3 worm cellular contexts compared by ENCODE assay signal in the genomic region with DNA sequence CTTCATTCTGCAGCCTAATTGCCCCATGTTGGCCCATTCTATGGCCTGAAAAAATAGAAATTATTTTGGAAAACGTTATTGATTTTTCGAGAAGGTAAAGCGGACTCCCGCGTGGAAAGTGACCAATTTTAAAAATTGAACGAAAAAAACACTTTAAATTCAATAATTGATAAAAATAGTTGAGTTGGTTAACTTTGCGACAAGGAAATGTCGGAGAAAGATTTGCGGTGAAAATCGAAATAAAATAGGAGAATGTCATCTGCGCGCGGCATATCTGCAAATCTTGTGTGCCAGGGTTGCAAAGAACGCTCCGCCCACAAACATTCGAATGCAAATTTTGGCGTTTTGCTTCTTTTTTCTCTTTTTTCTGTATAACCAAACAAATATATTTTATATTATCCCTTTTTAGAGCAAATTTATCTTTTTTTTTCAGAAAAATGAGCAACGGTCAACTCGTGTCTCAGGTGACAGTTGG.
TF ChIP-seq lines count a peak whose summit lies in the region.

Gene rnf-121, minus strand, starts transcription at position 51 of the 475 bp plus-strand sequence.
Gene C16C10.4, plus strand, starts transcription at position 434 of the 475 bp plus-strand sequence.

TF ChIP-seq in whole organism, L1 larva, 84 proteins besides CTCF, POLR2A, EP300 and RAD21 (continued from another document and continues in another):
- TF ChIP-seq grh-1 (GFP tag; IDR thresholded peaks at IDR 0.05; lab: Robert Waterston, UW) (peak; percentile 47), nhr-28 (tag; optimal IDR thresholded peaks at IDR 0.05; lab: Kevin White, UChicago) (no peak), ceh-63 (GFP tag; optimal IDR thresholded peaks at IDR 0.05; lab: Kevin White, UChicago) (no peak), swsn-7 (tag; optimal IDR thresholded peaks at IDR 0.05; lab: Kevin White, UChicago) (peak; percentile 67), nhr-19 (GFP tag; conservative IDR thresholded peaks at IDR 0.05; lab: Robert Waterston, UW) (peak; percentile 60), ama-1 (optimal IDR thresholded peaks at IDR 0.05; lab: Kevin White, UChicago) (no peak), dpl-1 (GFP tag; optimal IDR thresholded peaks at IDR 0.05; lab: Kevin White, UChicago) (peak; percentile 48 to 72 (median 70)), nhr-11 (tag; optimal IDR thresholded peaks at IDR 0.05; lab: Kevin White, UChicago) (no peak), pax-3 (tag; optimal IDR thresholded peaks at IDR 0.05; lab: Kevin White, UChicago) (no peak), aha-1 (tag; optimal IDR thresholded peaks at IDR 0.05; lab: Kevin White, UChicago) (no peak), jun-1 (tag; optimal IDR thresholded peaks at IDR 0.05; lab: Kevin White, UChicago) (peak; percentile 45), mep-1 (tag; optimal IDR thresholded peaks at IDR 0.05; lab: Kevin White, UChicago) (peak; percentile 74), snpc-4 (tag; optimal IDR thresholded peaks at IDR 0.05; lab: Kevin White, UChicago) (peak; percentile 75), egl-13 (tag; optimal IDR thresholded peaks at IDR 0.05; lab: Kevin White, UChicago) (peak; percentile 47), irx-1 (tag; optimal IDR thresholded peaks at IDR 0.05; lab: Kevin White, UChicago) (peak; percentile 58), efl-1 (optimal IDR thresholded peaks at IDR 0.05; lab: Kevin White, UChicago) (peak; percentile 49 to 74), efl-1 (GFP tag; optimal IDR thresholded peaks at IDR 0.05 in 1 of 2; lab: Kevin White, UChicago) (peak; percentile 66 to 98), F16B12.6 (tag; optimal IDR thresholded peaks at IDR 0.05; lab: Kevin White, UChicago) (peak; percentile 38), lir-3 (tag; optimal IDR thresholded peaks at IDR 0.05; lab: Kevin White, UChicago; ENCODE audit: poor library complexity) (no peak), nhr-77 (tag; optimal IDR thresholded peaks at IDR 0.05; lab: Kevin White, UChicago) (no peak), nhr-20 (tag; optimal IDR thresholded peaks at IDR 0.05; lab: Kevin White, UChicago) (peak; percentile 64), C04F5.9 (tag; optimal IDR thresholded peaks at IDR 0.05; lab: Kevin White, UChicago) (peak; percentile 21), sptf-1 (tag; optimal IDR thresholded peaks at IDR 0.05; lab: Kevin White, UChicago) (no peak), mdl-1 (tag; optimal IDR thresholded peaks at IDR 0.05; lab: Kevin White, UChicago) (peak in 1 of 2 experiments; percentile 43), tlp-1 (tag; optimal IDR thresholded peaks at IDR 0.05; lab: Kevin White, UChicago) (no peak), elt-2 (tag; optimal IDR thresholded peaks at IDR 0.05; lab: Kevin White, UChicago) (peak; percentile 28), lin-14 (GFP tag; optimal IDR thresholded peaks at IDR 0.05; lab: Kevin White, UChicago) (no peak), ztf-11 (tag; optimal IDR thresholded peaks at IDR 0.05; lab: Kevin White, UChicago) (peak in 1 of 2 experiments; percentile 74), elt-3 (tag; optimal IDR thresholded peaks at IDR 0.05; lab: Kevin White, UChicago) (peak in 1 of 6 experiments; percentile 50), nhr-47 (tag; optimal IDR thresholded peaks at IDR 0.05; lab: Kevin White, UChicago) (peak; percentile 76), unc-86 (tag; optimal IDR thresholded peaks at IDR 0.05; lab: Kevin White, UChicago) (peak; percentile 42), lin-39 (tag; optimal IDR thresholded peaks at IDR 0.05; lab: Kevin White, UChicago) (peak; percentile 60), nhr-85 (tag; lab: Kevin White, UChicago) (peak; percentile 81), nhr-71 (tag; optimal IDR thresholded peaks at IDR 0.05; lab: Kevin White, UChicago) (peak; percentile 76), vab-15 (tag; optimal IDR thresholded peaks at IDR 0.05; lab: Kevin White, UChicago) (no peak), lsy-2 (tag; optimal IDR thresholded peaks at IDR 0.05; lab: Kevin White, UChicago) (peak; percentile 69 to 74), nhr-76 (tag; optimal IDR thresholded peaks at IDR 0.05; lab: Kevin White, UChicago) (no peak), hlh-17 (GFP tag; optimal IDR thresholded peaks at IDR 0.05; lab: Kevin White, UChicago; ENCODE audit: borderline replicate concordance) (no peak), blmp-1 (tag; optimal IDR thresholded peaks at IDR 0.05; lab: Kevin White, UChicago) (no peak), lin-15B (tag; optimal IDR thresholded peaks at IDR 0.05; lab: Kevin White, UChicago) (peak; percentile 61), ceh-82 (tag; optimal IDR thresholded peaks at IDR 0.05; lab: Kevin White, UChicago) (peak; percentile 26 to 64 (median 34)), aly-2 (tag; optimal IDR thresholded peaks at IDR 0.05; lab: Kevin White, UChicago) (peak; percentile 67)

TF ChIP-seq in whole organism, L3 larva, 47 proteins besides CTCF, POLR2A, EP300 and RAD21 (continued from another document):
- TF ChIP-seq nhr-11 (tag; optimal IDR thresholded peaks at IDR 0.05; lab: Kevin White, UChicago) = no peak
- TF ChIP-seq jun-1 (tag; optimal IDR thresholded peaks at IDR 0.05; lab: Kevin White, UChicago) = no peak
- TF ChIP-seq ama-1 (optimal IDR thresholded peaks at IDR 0.05; lab: Kevin White, UChicago) = no peak
- peak; percentile 25 for TF ChIP-seq nhr-67 (tag; optimal IDR thresholded peaks at IDR 0.05; lab: Kevin White, UChicago)
- no peak for TF ChIP-seq nhr-77 (tag; optimal IDR thresholded peaks at IDR 0.05; lab: Kevin White, UChicago)
- peak; percentile 22 for TF ChIP-seq elt-2 (tag; optimal IDR thresholded peaks at IDR 0.05; lab: Kevin White, UChicago)
- no peak for TF ChIP-seq fos-1 (tag; optimal IDR thresholded peaks at IDR 0.05; lab: Kevin White, UChicago)
- TF ChIP-seq ceh-28 (tag; optimal IDR thresholded peaks at IDR 0.05; lab: Kevin White, UChicago) = peak; percentile 44
- no peak for TF ChIP-seq ztf-4 (tag; optimal IDR thresholded peaks at IDR 0.05; lab: Kevin White, UChicago)
- TF ChIP-seq lin-39 (tag; optimal IDR thresholded peaks at IDR 0.05; lab: Kevin White, UChicago) = no peak
- TF ChIP-seq mml-1 (tag; optimal IDR thresholded peaks at IDR 0.05; lab: Kevin White, UChicago) = no peak
- no peak for TF ChIP-seq mdl-1 (tag; optimal IDR thresholded peaks at IDR 0.05; lab: Kevin White, UChicago)
- TF ChIP-seq nhr-237 (tag; optimal IDR thresholded peaks at IDR 0.05; lab: Kevin White, UChicago) = no peak
- no peak for TF ChIP-seq sea-2 (GFP tag; optimal IDR thresholded peaks at IDR 0.05; lab: Kevin White, UChicago)
- TF ChIP-seq pqm-1 (tag; optimal IDR thresholded peaks at IDR 0.05; lab: Kevin White, UChicago) = no peak
- TF ChIP-seq fkh-10 (GFP tag; optimal IDR thresholded peaks at IDR 0.05; lab: Kevin White, UChicago) = no peak
- no peak for TF ChIP-seq fkh-2 (tag; optimal IDR thresholded peaks at IDR 0.05; lab: Kevin White, UChicago)
- peak; percentile 55 for TF ChIP-seq nhr-23 (tag; optimal IDR thresholded peaks at IDR 0.05; lab: Kevin White, UChicago)
- TF ChIP-seq unc-39 (tag; optimal IDR thresholded peaks at IDR 0.05; lab: Kevin White, UChicago) = no peak
- TF ChIP-seq ceh-82 (tag; optimal IDR thresholded peaks at IDR 0.05; lab: Kevin White, UChicago) = no peak
- TF ChIP-seq nhr-12 (tag; optimal IDR thresholded peaks at IDR 0.05; lab: Kevin White, UChicago) = no peak
- TF ChIP-seq elt-1 (tag; optimal IDR thresholded peaks at IDR 0.05; lab: Kevin White, UChicago) = no peak
- TF ChIP-seq nhr-43 (tag; optimal IDR thresholded peaks at IDR 0.05; lab: Kevin White, UChicago; ENCODE audit: poor library complexity, severe bottlenecking) = peak; percentile 89
- no peak for TF ChIP-seq ZK546.5 (tag; optimal IDR thresholded peaks at IDR 0.05; lab: Kevin White, UChicago)
- TF ChIP-seq elt-3 (tag; optimal IDR thresholded peaks at IDR 0.05; lab: Kevin White, UChicago) = no peak
- TF ChIP-seq hmg-11 (tag; optimal IDR thresholded peaks at IDR 0.05; lab: Kevin White, UChicago) = peak; percentile 87
- TF ChIP-seq nhr-25 (tag; optimal IDR thresholded peaks at IDR 0.05; lab: Kevin White, UChicago) = peak; percentile 22
- TF ChIP-seq eor-1 (tag; optimal IDR thresholded peaks at IDR 0.05; lab: Kevin White, UChicago) = no peak
- peak; percentile 33 for TF ChIP-seq lin-15B (tag; optimal IDR thresholded peaks at IDR 0.05; lab: Kevin White, UChicago)

TF ChIP-seq in whole organism, young adult, 124 proteins besides CTCF, POLR2A, EP300 and RAD21 (continued from another document and continues in another):
- TF ChIP-seq T07F8.4 (tag; optimal IDR thresholded peaks at IDR 0.05; lab: Kevin White, UChicago) (peak; percentile 15), zfh-2 (GFP tag; conservative IDR thresholded peaks at IDR 0.05; lab: Robert Waterston, UW) (no peak), mcd-1 (GFP tag; IDR thresholded peaks at IDR 0.05; lab: Robert Waterston, UW) (peak; percentile 75), ama-1 (optimal IDR thresholded peaks at IDR 0.05; lab: Kevin White, UChicago) (no peak), ama-1 (GFP tag; optimal IDR thresholded peaks at IDR 0.05; lab: Kevin White, UChicago) (peak in 1 of 2 experiments; percentile 62), rcor-1 (GFP tag; IDR thresholded peaks at IDR 0.05; lab: Robert Waterston, UW) (peak; percentile 57; the same call in 1 of the 2 replicates), ceh-100 (GFP tag; IDR thresholded peaks at IDR 0.05; lab: Robert Waterston, UW) (peak; percentile 77), nfya-1 (tag; optimal IDR thresholded peaks at IDR 0.05; lab: Kevin White, UChicago; ENCODE audit: borderline replicate concordance, insufficient read depth) (no peak), cebp-2 (GFP tag; IDR thresholded peaks at IDR 0.05; lab: Robert Waterston, UW) (no peak), nfyb-1 (GFP tag; IDR thresholded peaks at IDR 0.05; lab: Robert Waterston, UW) (peak; percentile 77; the same call in 1 of the 2 replicates), F33H1.4 (GFP tag; IDR thresholded peaks at IDR 0.05; lab: Robert Waterston, UW) (no peak; the same call in 1 of the 2 replicates), lin-40 (tag; optimal IDR thresholded peaks at IDR 0.05; lab: Kevin White, UChicago) (peak; percentile 46), C17E4.6 (GFP tag; IDR thresholded peaks at IDR 0.05; lab: Robert Waterston, UW) (no peak), let-526 (GFP tag; IDR thresholded peaks at IDR 0.05; lab: Robert Waterston, UW) (no peak), F23B12.7 (tag; optimal IDR thresholded peaks at IDR 0.05; lab: Kevin White, UChicago; ENCODE audit: insufficient read depth) (peak; percentile 67), ztf-18 (tag; optimal IDR thresholded peaks at IDR 0.05; lab: Kevin White, UChicago) (peak; percentile 46), ceh-79 (tag; optimal IDR thresholded peaks at IDR 0.05; lab: Kevin White, UChicago) (no peak), snpc-4 (GFP tag; optimal IDR thresholded peaks at IDR 0.05; lab: Kevin White, UChicago) (peak; percentile 5), snpc-4 (tag; optimal IDR thresholded peaks at IDR 0.05; lab: Kevin White, UChicago) (peak in 2 of 4 experiments; percentile 28 to 54), lin-35 (GFP tag; optimal IDR thresholded peaks at IDR 0.05; lab: Kevin White, UChicago) (peak in 1 of 3 experiments; percentile 25), dpl-1 (GFP tag; optimal IDR thresholded peaks at IDR 0.05; lab: Kevin White, UChicago) (no peak), lin-54 (GFP tag; optimal IDR thresholded peaks at IDR 0.05; lab: Kevin White, UChicago) (peak; percentile 69), rpc-1 (optimal IDR thresholded peaks at IDR 0.05; lab: Kevin White, UChicago) (peak; percentile 56), rpc-1 (tag; optimal IDR thresholded peaks at IDR 0.05; lab: Kevin White, UChicago) (no peak), B0019.2 (GFP tag; conservative IDR thresholded peaks at IDR 0.05; lab: Robert Waterston, UW) (no peak), ztf-25 (GFP tag; IDR thresholded peaks at IDR 0.05; lab: Robert Waterston, UW) (0 out of 2 replicates have a peak, but pooled peaks have one; percentile 30), sdz-38 (tag; optimal IDR thresholded peaks at IDR 0.05; lab: Kevin White, UChicago) (no peak), lag-1 (GFP tag; IDR thresholded peaks at IDR 0.05; lab: Robert Waterston, UW) (no peak), nhr-179 (tag; optimal IDR thresholded peaks at IDR 0.05; lab: Kevin White, UChicago) (no peak), somi-1 (GFP tag; optimal IDR thresholded peaks at IDR 0.05; lab: Kevin White, UChicago) (no peak), ekl-4 (GFP tag; IDR thresholded peaks at IDR 0.05; lab: Robert Waterston, UW) (peak; percentile 60; the same call in 1 of the 2 replicates), rec-8 (tag; optimal IDR thresholded peaks at IDR 0.05; lab: Kevin White, UChicago) (peak; percentile 51 to 75), Y53G8AR.9 (GFP tag; conservative IDR thresholded peaks at IDR 0.05; lab: Robert Waterston, UW) (no peak), attf-5 (GFP tag; optimal IDR thresholded peaks at IDR 0.05; lab: Kevin White, UChicago) (peak; percentile 68), T26A5.8 (tag; optimal IDR thresholded peaks at IDR 0.05; lab: Kevin White, UChicago) (no peak), tlf-1 (GFP tag; optimal IDR thresholded peaks at IDR 0.05; lab: Kevin White, UChicago) (peak; percentile 38), sptf-2 (GFP tag; optimal IDR thresholded peaks at IDR 0.05; lab: Kevin White, UChicago) (no peak), lsy-27 (tag; optimal IDR thresholded peaks at IDR 0.05; lab: Kevin White, UChicago; ENCODE audit: borderline replicate concordance, insufficient read depth) (no peak), F22D6.2 (tag; optimal IDR thresholded peaks at IDR 0.05; lab: Kevin White, UChicago) (peak; percentile 20), ccch-3 (GFP tag; optimal IDR thresholded peaks at IDR 0.05; lab: Kevin White, UChicago) (no peak), snpc-3.4 (tag; optimal IDR thresholded peaks at IDR 0.05; lab: Kevin White, UChicago) (peak; percentile 83), nhr-27 (tag; optimal IDR thresholded peaks at IDR 0.05; lab: Kevin White, UChicago) (no peak), dpff-1 (tag; optimal IDR thresholded peaks at IDR 0.05; lab: Kevin White, UChicago) (no peak), chd-7 (tag; optimal IDR thresholded peaks at IDR 0.05; lab: Kevin White, UChicago) (no peak), dox-1 (GFP tag; IDR thresholded peaks at IDR 0.05; lab: Robert Waterston, UW) (peak; percentile 68; the same call in 1 of the 2 replicates), mxl-1 (tag; optimal IDR thresholded peaks at IDR 0.05; lab: Kevin White, UChicago) (no peak), K11D2.4 (GFP tag; IDR thresholded peaks at IDR 0.05; lab: Robert Waterston, UW) (no peak), unc-130 (GFP tag; optimal IDR thresholded peaks at IDR 0.05; lab: Kevin White, UChicago) (peak; percentile 73), aptf-3 (GFP tag; IDR thresholded peaks at IDR 0.05; lab: Robert Waterston, UW) (no peak), hlh-26 (GFP tag; conservative IDR thresholded peaks at IDR 0.05; lab: Robert Waterston, UW) (no peak), akir-1 (GFP tag; optimal IDR thresholded peaks at IDR 0.05; lab: Kevin White, UChicago) (no peak), let-607 (tag; optimal IDR thresholded peaks at IDR 0.05; lab: Kevin White, UChicago) (peak in 1 of 2 experiments; percentile 42), ceh-27 (GFP tag; optimal IDR thresholded peaks at IDR 0.05; lab: Kevin White, UChicago) (no peak), B0035.1 (tag; optimal IDR thresholded peaks at IDR 0.05; lab: Kevin White, UChicago) (no peak), F55B11.4 (tag; optimal IDR thresholded peaks at IDR 0.05; lab: Kevin White, UChicago; ENCODE audit: borderline replicate concordance, insufficient read depth) (no peak), nhr-80 (tag; optimal IDR thresholded peaks at IDR 0.05; lab: Kevin White, UChicago) (peak; percentile 1), ets-4 (GFP tag; optimal IDR thresholded peaks at IDR 0.05; lab: Kevin White, UChicago) (no peak), madf-10 (tag; optimal IDR thresholded peaks at IDR 0.05; lab: Kevin White, UChicago) (peak; percentile 45), B0261.1 (tag; optimal IDR thresholded peaks at IDR 0.05; lab: Kevin White, UChicago) (no peak), gei-17 (GFP tag; optimal IDR thresholded peaks at IDR 0.05; lab: Kevin White, UChicago) (no peak), Y56A3A.18 (GFP tag; IDR thresholded peaks at IDR 0.05; lab: Robert Waterston, UW) (no peak), ceh-91 (GFP tag; IDR thresholded peaks at IDR 0.05; lab: Robert Waterston, UW) (no peak), atf-7 (tag; optimal IDR thresholded peaks at IDR 0.05; lab: Kevin White, UChicago) (no peak), xnd-1 (tag; optimal IDR thresholded peaks at IDR 0.05; lab: Kevin White, UChicago) (peak; percentile 38), ztf-3 (GFP tag; optimal IDR thresholded peaks at IDR 0.05; lab: Kevin White, UChicago) (no peak)
